Worm (Caenorhabditis elegans) whole organism, mixed stage, embryonic: ENCODE results near the gene B0222.5.
A peak's percentile ranks its signal among the peaks of the same experiment; 100 is the strongest.

Experiments
- M03D4.4 ChIP-seq: sonication (generic microtip); optimal IDR thresholded peaks from 2 replicates; lab custom pipeline; 2017; ENCODE audit warnings: mild to moderate bottlenecking, missing genetic modification characterization, missing compliant biosample characterization
- bed-3 ChIP-seq: fragments of 200-800 bp; sonication (Bioruptor generic); optimal IDR thresholded peaks from 3 replicates; lab custom pipeline; 2018; ENCODE audit warnings: mild to moderate bottlenecking, missing genetic modification characterization, moderate library complexity, missing compliant biosample characterization
- blmp-1 ChIP-seq: fragments of 150-350 bp; optimal IDR thresholded peaks from 2 replicates; lab custom pipeline; 2014; ENCODE audit warnings: missing biosample characterization, missing genetic modification characterization
- ceh-39 ChIP-seq: fragments of 150-350 bp; optimal IDR thresholded peaks from 2 replicates; lab custom pipeline; 2014; ENCODE audit warnings: missing biosample characterization, missing genetic modification characterization
- ceh-83 ChIP-seq: fragments of 200-800 bp; sonication (Bioruptor generic); optimal IDR thresholded peaks from 2 replicates; lab custom pipeline; 2018; ENCODE audit warnings: mild to moderate bottlenecking, missing genetic modification characterization, missing compliant biosample characterization
- ces-1 ChIP-seq: fragments of 150-350 bp; optimal IDR thresholded peaks from 2 replicates; lab custom pipeline; 2014; ENCODE audit warnings: missing biosample characterization, missing genetic modification reagents, missing genetic modification characterization
- cnd-1 ChIP-seq: fragments of 200-800 bp; sonication (Bioruptor generic); optimal IDR thresholded peaks from 2 replicates; lab custom pipeline; 2018; ENCODE audit warnings: mild to moderate bottlenecking, missing genetic modification characterization, missing compliant biosample characterization
- elt-1 ChIP-seq: sonication (generic microtip); optimal IDR thresholded peaks from 2 replicates; lab custom pipeline; 2017; ENCODE audit warnings: missing genetic modification characterization, mild to moderate bottlenecking, missing compliant biosample characterization, antibody characterized with exemption, moderate library complexity, borderline replicate concordance; ENCODE audit not compliant: insufficient read depth
- elt-3 ChIP-seq: fragments of 150-350 bp; optimal IDR thresholded peaks from 2 replicates; lab custom pipeline; 2014; ENCODE audit warnings: missing biosample characterization, missing genetic modification characterization
- flh-1 ChIP-seq: fragments of 200-800 bp; sonication (Bioruptor generic); optimal IDR thresholded peaks from 2 replicates; lab custom pipeline; 2018; ENCODE audit warnings: mild to moderate bottlenecking, missing genetic modification characterization, moderate library complexity, missing compliant biosample characterization
- ham-2 ChIP-seq: fragments of 200-800 bp; sonication (Bioruptor generic); optimal IDR thresholded peaks from 2 replicates; lab custom pipeline; 2018; ENCODE audit warnings: mild to moderate bottlenecking, missing genetic modification characterization, missing compliant biosample characterization
- hlh-1 ChIP-seq: fragments of 150-350 bp; optimal IDR thresholded peaks from 2 replicates; lab custom pipeline; 2014; ENCODE audit warnings: missing biosample characterization, missing genetic modification reagents, missing genetic modification characterization
- lin-13 ChIP-seq: fragments of 150-350 bp; optimal IDR thresholded peaks from 2 replicates; lab custom pipeline; 2014; ENCODE audit warnings: missing biosample characterization, missing genetic modification characterization
- lin-32 ChIP-seq: fragments of 200-800 bp; sonication (Bioruptor generic); optimal IDR thresholded peaks from 2 replicates; lab custom pipeline; 2018; ENCODE audit warnings: mild to moderate bottlenecking, missing genetic modification characterization, missing compliant biosample characterization
- lsy-2 ChIP-seq: fragments of 150-350 bp; optimal IDR thresholded peaks from 2 replicates; lab custom pipeline; 2014; ENCODE audit warnings: missing biosample characterization, missing genetic modification characterization
- mab-5 ChIP-seq: fragments of 150-350 bp; optimal IDR thresholded peaks from 2 replicates; lab custom pipeline; 2014; ENCODE audit warnings: missing biosample characterization, missing genetic modification characterization
- mep-1 ChIP-seq: fragments of 150-350 bp; optimal IDR thresholded peaks from 2 replicates; lab custom pipeline; 2017; ENCODE audit warnings: missing biosample characterization, missing genetic modification reagents, missing genetic modification characterization, inconsistent platforms
- mls-2 ChIP-seq: sonication (generic microtip); optimal IDR thresholded peaks from 2 replicates; lab custom pipeline; 2016; ENCODE audit warnings: mild to moderate bottlenecking, missing genetic modification characterization, moderate library complexity, missing compliant biosample characterization
- nhr-12 ChIP-seq: fragments of 150-350 bp; optimal IDR thresholded peaks from 2 replicates; lab custom pipeline; 2014; ENCODE audit warnings: missing biosample characterization, missing genetic modification characterization
- nhr-2 ChIP-seq: fragments of 150-350 bp; optimal IDR thresholded peaks from 2 replicates; lab custom pipeline; 2014; ENCODE audit warnings: missing biosample characterization, missing genetic modification characterization
- nhr-237 ChIP-seq: fragments of 150-350 bp; optimal IDR thresholded peaks from 2 replicates; lab custom pipeline; 2014; ENCODE audit warnings: missing biosample characterization, missing genetic modification characterization
- pha-4 ChIP-seq: fragments of 150-350 bp; optimal IDR thresholded peaks from 2 replicates; lab custom pipeline; 2018; ENCODE audit warnings: missing biosample characterization, missing genetic modification reagents, missing genetic modification characterization
- sem-2 ChIP-seq: fragments of 200-800 bp; sonication (Bioruptor generic); optimal IDR thresholded peaks from 2 replicates; lab custom pipeline; 2018; ENCODE audit warnings: mild to moderate bottlenecking, missing genetic modification characterization, missing compliant biosample characterization
- sptf-1 ChIP-seq: sonication (generic microtip); optimal IDR thresholded peaks from 2 replicates; lab custom pipeline; 2017; ENCODE audit warnings: mild to moderate bottlenecking, missing genetic modification characterization, moderate library complexity, missing compliant biosample characterization
- tbx-8 ChIP-seq: fragments of 200-800 bp; sonication (Bioruptor generic); optimal IDR thresholded peaks from 2 replicates; lab custom pipeline; 2018; ENCODE audit warnings: mild to moderate bottlenecking, missing genetic modification characterization, moderate library complexity, missing compliant biosample characterization
- unc-120 ChIP-seq: sonication (generic microtip); optimal IDR thresholded peaks from 2 replicates; lab custom pipeline; 2017; ENCODE audit warnings: missing genetic modification characterization, missing compliant biosample characterization; ENCODE audit not compliant: poor library complexity, severe bottlenecking
- unc-39 ChIP-seq: fragments of 150-350 bp; optimal IDR thresholded peaks from 2 replicates; lab custom pipeline; 2014; ENCODE audit warnings: missing biosample characterization, missing genetic modification characterization
- zip-8 ChIP-seq: fragments of 150-350 bp; optimal IDR thresholded peaks from 2 replicates; lab custom pipeline; 2014; ENCODE audit warnings: missing biosample characterization, missing genetic modification characterization
- ztf-11 ChIP-seq: fragments of 150-350 bp; optimal IDR thresholded peaks from 2 replicates; lab custom pipeline; 2014; ENCODE audit warnings: missing biosample characterization, missing genetic modification characterization

Gene B0222.5

ce11 chrV:9194055-9194454 is 39.4 kb upstream of the B0222.5 start:
- TF ChIP-seq ces-1 (GFP tag; lab: Kevin White, UChicago), result peak; percentile 87
- no peak for TF ChIP-seq sem-2 (GFP tag; lab: Kevin White, UChicago)

ce11 chrV:9191406-9191805 is 36.7 kb upstream of the B0222.5 start, which contains the start of gene sphr-1:
Gene sphr-1, plus strand, starts transcription at chrV:9191610.
- TF ChIP-seq ceh-83 (GFP tag; lab: Kevin White, UChicago) (no peak), blmp-1 (tag; lab: Kevin White, UChicago) (no peak), ham-2 (GFP tag; lab: Kevin White, UChicago) (no peak), tbx-8 (no peak), elt-3 (tag; lab: Kevin White, UChicago) (no peak), mab-5 (tag; lab: Kevin White, UChicago) (no peak), unc-120 (tag; lab: Kevin White, UChicago) (no peak), cnd-1 (no peak), unc-39 (tag; lab: Kevin White, UChicago) (no peak), ztf-11 (no peak), lsy-2 (tag; lab: Kevin White, UChicago) (no peak), hlh-1 (tag; lab: Kevin White, UChicago) (no peak), ces-1 (GFP tag; lab: Kevin White, UChicago) (no peak), mep-1 (tag; lab: Kevin White, UChicago) (no peak)
- TF ChIP-seq, all 35 proteins: peak for 0

ce11 chrV:9186028-9186427 is 31.4 kb upstream of the B0222.5 start:
- TF ChIP-seq cnd-1, result no peak
- no peak for TF ChIP-seq ham-2 (GFP tag; lab: Kevin White, UChicago)
- TF ChIP-seq lsy-2 (tag; lab: Kevin White, UChicago), result no peak
- TF ChIP-seq elt-3 (tag; lab: Kevin White, UChicago), result no peak
- TF ChIP-seq elt-1 (tag; lab: Kevin White, UChicago), result no peak
- no peak for TF ChIP-seq mep-1 (tag; lab: Kevin White, UChicago)
- no peak for TF ChIP-seq unc-120 (tag; lab: Kevin White, UChicago)
- no peak for TF ChIP-seq zip-8 (tag; lab: Kevin White, UChicago)
- TF ChIP-seq M03D4.4 (tag; lab: Kevin White, UChicago), result no peak
- no peak for TF ChIP-seq mls-2
- TF ChIP-seq lin-32 (GFP tag; lab: Kevin White, UChicago), result no peak
- TF ChIP-seq unc-39 (tag; lab: Kevin White, UChicago), result no peak
- no peak for TF ChIP-seq ceh-83 (GFP tag; lab: Kevin White, UChicago)
- no peak for TF ChIP-seq mab-5 (tag; lab: Kevin White, UChicago)
- TF ChIP-seq bed-3 (GFP tag; lab: Kevin White, UChicago), result no peak
- no peak for TF ChIP-seq nhr-2 (tag; lab: Kevin White, UChicago)
- TF ChIP-seq flh-1, result no peak
- no peak for TF ChIP-seq nhr-12 (tag; lab: Kevin White, UChicago)
- no peak for TF ChIP-seq ceh-39

ce11 chrV:9183718-9184441 is 29.2 kb upstream of the B0222.5 start:
- TF ChIP-seq sptf-1 (tag; lab: Kevin White, UChicago) (no peak), nhr-12 (tag; lab: Kevin White, UChicago) (no peak), lin-13 (tag; lab: Kevin White, UChicago) (no peak), bed-3 (GFP tag; lab: Kevin White, UChicago) (no peak), nhr-237 (tag; lab: Kevin White, UChicago) (no peak), tbx-8 (no peak), ces-1 (GFP tag; lab: Kevin White, UChicago) (peak; percentile 78)

- TF ChIP-seq blmp-1 (tag; lab: Kevin White, UChicago), result peak; percentile 32
- TF ChIP-seq zip-8 (tag; lab: Kevin White, UChicago), result no peak
- no peak for TF ChIP-seq pha-4
- no peak for TF ChIP-seq hlh-1 (tag; lab: Kevin White, UChicago)
- no peak for TF ChIP-seq sptf-1 (tag; lab: Kevin White, UChicago)
- TF ChIP-seq mab-5 (tag; lab: Kevin White, UChicago), result no peak
- no peak for TF ChIP-seq mep-1 (tag; lab: Kevin White, UChicago)
- peak; percentile 13 for TF ChIP-seq ham-2 (GFP tag; lab: Kevin White, UChicago)
These were observed 27.1 kb upstream of the B0222.5 start, which contains the start of gene ptr-1 for ce11 chrV:9181669-9182250. Gene ptr-1, minus strand, starts transcription at chrV:9181719.
